Worm (Caenorhabditis elegans) whole organism, L4 larva: ENCODE results near the gene aak-2.

ENCODE experiments used
- dmd-8 ChIP-seq: fragments of 200-800 bp; sonication (Bioruptor generic); IDR thresholded peaks from 2 replicates; pipeline ENCODE4 v1.3.6; 2022; ENCODE audit warnings: missing genetic modification characterization, missing compliant biosample characterization
- egl-27 ChIP-seq: sonication (generic microtip); optimal IDR thresholded peaks from 3 replicates; lab custom pipeline; 2017; ENCODE audit warnings: missing biosample characterization, missing genetic modification reagents, missing genetic modification characterization
- fos-1 ChIP-seq: fragments of 150-350 bp; optimal IDR thresholded peaks from 2 replicates; lab custom pipeline; 2014; ENCODE audit warnings: missing biosample characterization, missing genetic modification characterization
- hlh-30 ChIP-seq: sonication (generic microtip); optimal IDR thresholded peaks from 2 replicates; lab custom pipeline; 2017; ENCODE audit warnings: antibody characterized with exemption, mild to moderate bottlenecking, missing genetic modification characterization, missing compliant biosample characterization; ENCODE audit not compliant: insufficient read depth
- hmg-1.1 ChIP-seq: fragments of 200-800 bp; sonication (Bioruptor generic); IDR thresholded peaks from 2 replicates; pipeline ENCODE4 v1.3.6; 2022; ENCODE audit warnings: missing genetic modification reagents, missing genetic modification characterization, missing compliant biosample characterization
- lir-3 ChIP-seq: sonication (generic microtip); optimal IDR thresholded peaks from 2 replicates; lab custom pipeline; 2016; ENCODE audit warnings: mild to moderate bottlenecking, missing genetic modification characterization, missing compliant biosample characterization
- skn-1 ChIP-seq: fragments of 150-350 bp; optimal IDR thresholded peaks from 2 replicates; lab custom pipeline; 2014; ENCODE audit warnings: missing biosample characterization, missing genetic modification characterization

- TF ChIP-seq egl-27, result no peak
- no peak for TF ChIP-seq fos-1 (tag; lab: Kevin White, UChicago)
- no peak for TF ChIP-seq skn-1 (tag; lab: Kevin White, UChicago)
- no peak for TF ChIP-seq dmd-8
- no peak for TF ChIP-seq lir-3 (tag; lab: Kevin White, UChicago)
- TF ChIP-seq hmg-1.1 (GFP tag; lab: Robert Waterston, UW), result no peak
- no peak for TF ChIP-seq hlh-30 (tag; lab: Kevin White, UChicago)
These were observed 25.0 kb upstream of the aak-2 start for ce11 chrX:16770919-16771318.
